Worm (Caenorhabditis elegans): ENCODE measurements around the gene K07F5.7.

Gene K07F5.7

DNA sequence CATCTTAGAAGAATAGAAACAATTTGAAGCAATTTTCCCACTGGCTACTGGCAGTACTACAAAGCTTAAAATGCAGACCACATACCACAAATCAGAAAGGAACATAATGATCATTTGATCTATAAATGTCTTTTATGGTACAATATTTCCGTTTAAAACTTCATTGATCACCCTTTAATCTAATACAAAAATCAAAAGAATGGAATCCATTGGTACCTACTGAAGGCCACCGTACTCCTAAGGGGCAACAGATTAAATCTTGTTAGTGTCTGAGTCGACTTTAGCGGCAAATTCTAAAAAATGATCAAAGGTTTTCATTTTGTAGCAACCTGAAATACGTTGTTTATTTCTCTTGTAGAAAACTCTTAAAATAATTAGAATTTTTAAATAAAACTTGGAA lies 24.2 kb upstream of the K07F5.7 start:
- TF ChIP-seq sma-9 (GFP tag; optimal IDR thresholded peaks at IDR 0.05) = peak; percentile 9
- no peak for TF ChIP-seq sma-9 (tag; optimal IDR thresholded peaks at IDR 0.05)
- no peak for TF ChIP-seq lin-13 (GFP tag; optimal IDR thresholded peaks at IDR 0.05)
- no peak for TF ChIP-seq alr-1 (tag; optimal IDR thresholded peaks at IDR 0.05)
- TF ChIP-seq mdl-1 (tag; optimal IDR thresholded peaks at IDR 0.05) = no peak
- no peak for TF ChIP-seq C34F6.9 (tag; optimal IDR thresholded peaks at IDR 0.05)
- no peak for TF ChIP-seq zag-1 (tag; optimal IDR thresholded peaks at IDR 0.05)
- TF ChIP-seq F13H6.1 (tag; optimal IDR thresholded peaks at IDR 0.05) = no peak
- no peak for TF ChIP-seq Y55F3AM.14 (GFP tag; optimal IDR thresholded peaks at IDR 0.05)
- TF ChIP-seq nhr-25 (tag; optimal IDR thresholded peaks at IDR 0.05) = peak; percentile 53
- TF ChIP-seq lin-39 (tag; optimal IDR thresholded peaks at IDR 0.05) = no peak
- TF ChIP-seq skn-1 (tag; optimal IDR thresholded peaks at IDR 0.05) = no peak
- TF ChIP-seq unc-39 (tag; optimal IDR thresholded peaks at IDR 0.05) = no peak
- TF ChIP-seq unc-62 (GFP tag; optimal IDR thresholded peaks at IDR 0.05) = no peak
- TF ChIP-seq nhr-10 (tag; optimal IDR thresholded peaks at IDR 0.05) = no peak

DNA sequence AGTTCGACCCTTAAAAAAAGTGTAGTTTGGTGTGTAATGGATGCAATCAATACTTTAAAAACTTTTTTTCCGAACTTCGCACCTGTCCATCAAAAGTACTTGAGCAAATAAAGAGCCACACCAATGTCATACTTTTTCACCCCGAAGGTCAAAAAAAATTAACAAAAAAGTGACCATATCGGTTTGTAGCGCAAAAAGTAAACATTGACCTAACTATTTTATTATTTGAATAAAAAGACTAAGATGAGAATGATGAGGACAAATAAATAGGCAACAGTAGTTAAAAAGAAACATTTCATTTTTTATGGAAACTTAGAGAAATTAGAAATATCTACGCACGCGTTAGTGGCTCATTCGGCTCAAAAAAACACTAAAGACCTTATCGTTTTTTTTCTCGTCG lies 21.4 kb upstream of the K07F5.7 start:
- no peak for TF ChIP-seq gmeb-1 (tag; optimal IDR thresholded peaks at IDR 0.05)
- TF ChIP-seq sem-4 (tag; optimal IDR thresholded peaks at IDR 0.05) = no peak
- no peak for TF ChIP-seq ceh-16 (tag; optimal IDR thresholded peaks at IDR 0.05)
- TF ChIP-seq peb-1 (tag; optimal IDR thresholded peaks at IDR 0.05) = no peak
- TF ChIP-seq alr-1 (tag; optimal IDR thresholded peaks at IDR 0.05) = no peak
- no peak for TF ChIP-seq crh-2 (tag; optimal IDR thresholded peaks at IDR 0.05)
- TF ChIP-seq sma-9 (GFP tag; optimal IDR thresholded peaks at IDR 0.05) = no peak
- no peak for TF ChIP-seq sma-9 (tag; optimal IDR thresholded peaks at IDR 0.05)
- no peak for TF ChIP-seq mbf-1 (tag; optimal IDR thresholded peaks at IDR 0.05)
- no peak for TF ChIP-seq sma-3 (GFP tag; optimal IDR thresholded peaks at IDR 0.05)
- no peak for TF ChIP-seq nhr-237 (tag; optimal IDR thresholded peaks at IDR 0.05)
- TF ChIP-seq nhr-11 (tag; optimal IDR thresholded peaks at IDR 0.05) = no peak
- TF ChIP-seq elt-1 (tag; optimal IDR thresholded peaks at IDR 0.05) = no peak
- no peak for TF ChIP-seq unc-39 (tag; optimal IDR thresholded peaks at IDR 0.05)

DNA sequence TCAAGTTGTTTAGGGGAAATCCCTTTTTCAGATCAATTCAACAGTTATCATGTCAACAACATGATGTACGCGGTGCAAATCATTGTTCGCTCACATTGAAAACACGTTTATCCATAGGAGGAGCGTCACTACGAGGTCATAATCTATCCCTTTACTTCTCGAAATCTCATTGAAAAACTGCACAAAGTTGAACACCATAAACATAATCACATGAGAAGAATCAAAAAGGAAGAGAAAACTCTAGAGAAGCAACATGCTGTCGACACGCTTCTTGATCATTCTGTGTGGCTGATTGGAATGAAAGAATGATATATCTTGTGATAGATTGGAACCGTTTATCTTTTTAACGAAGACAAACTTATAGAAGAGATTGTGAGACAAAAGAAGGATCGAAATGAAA lies 19.9 kb upstream of the K07F5.7 start:
- TF ChIP-seq lsy-2 (tag; optimal IDR thresholded peaks at IDR 0.05) (peak in 1 of 2 experiments; percentile 68), nhr-23 (tag; optimal IDR thresholded peaks at IDR 0.05) (no peak), elt-1 (tag; optimal IDR thresholded peaks at IDR 0.05) (no peak), mab-5 (tag; optimal IDR thresholded peaks at IDR 0.05) (no peak), crh-2 (tag; optimal IDR thresholded peaks at IDR 0.05) (peak; percentile 49), ztf-4 (tag; optimal IDR thresholded peaks at IDR 0.05) (peak; percentile 18), fos-1 (tag; optimal IDR thresholded peaks at IDR 0.05) (peak; percentile 42), egl-27 (tag; optimal IDR thresholded peaks at IDR 0.05) (peak; percentile 48), nhr-25 (tag; optimal IDR thresholded peaks at IDR 0.05) (peak; percentile 97), sma-3 (GFP tag; optimal IDR thresholded peaks at IDR 0.05) (peak; percentile 96), gmeb-1 (tag; optimal IDR thresholded peaks at IDR 0.05) (peak; percentile 59), mdl-1 (tag; optimal IDR thresholded peaks at IDR 0.05) (peak in 1 of 2 experiments; percentile 77), lin-39 (tag; optimal IDR thresholded peaks at IDR 0.05) (no peak), mbf-1 (tag; optimal IDR thresholded peaks at IDR 0.05) (no peak), nhr-6 (tag; optimal IDR thresholded peaks at IDR 0.05) (peak; percentile 52), nhr-21 (tag; optimal IDR thresholded peaks at IDR 0.05) (peak; percentile 99), snpc-4 (tag; optimal IDR thresholded peaks at IDR 0.05) (no peak), skn-1 (tag; optimal IDR thresholded peaks at IDR 0.05) (no peak), sma-9 (GFP tag; optimal IDR thresholded peaks at IDR 0.05) (peak; percentile 98), sma-9 (tag; optimal IDR thresholded peaks at IDR 0.05) (no peak), nhr-129 (tag; optimal IDR thresholded peaks at IDR 0.05) (peak; percentile 63), blmp-1 (tag; optimal IDR thresholded peaks at IDR 0.05; ENCODE audit: insufficient read depth) (peak; percentile 91), F13H6.1 (tag; optimal IDR thresholded peaks at IDR 0.05) (peak; percentile 33), nhr-10 (tag; optimal IDR thresholded peaks at IDR 0.05) (no peak)

DNA sequence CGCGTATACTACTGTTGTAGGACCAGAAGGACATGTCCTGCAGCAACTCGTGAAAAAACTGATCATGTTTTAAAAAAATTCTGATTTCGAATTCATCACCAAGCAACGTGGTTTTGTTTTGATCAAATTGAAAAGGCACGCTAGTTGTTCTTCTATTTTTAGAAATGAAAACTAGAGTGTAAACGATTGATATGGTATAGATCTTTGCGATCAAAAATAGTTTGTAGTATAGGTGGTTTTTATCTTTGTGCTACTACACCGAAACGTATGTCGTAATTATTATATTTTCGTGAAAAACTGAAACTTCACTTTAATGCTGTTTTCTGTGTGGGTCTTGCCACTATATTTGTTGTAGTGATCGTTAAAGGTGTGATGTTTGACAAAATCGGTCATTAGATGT lies 18.9 kb upstream of the K07F5.7 start:
- TF ChIP-seq aly-2 (tag; optimal IDR thresholded peaks at IDR 0.05) (no peak), nhr-23 (tag; optimal IDR thresholded peaks at IDR 0.05) (no peak), ceh-82 (tag; optimal IDR thresholded peaks at IDR 0.05) (no peak), crh-2 (tag; optimal IDR thresholded peaks at IDR 0.05) (no peak), nhr-237 (tag; optimal IDR thresholded peaks at IDR 0.05) (no peak), unc-62 (GFP tag; optimal IDR thresholded peaks at IDR 0.05) (no peak), nhr-129 (tag; optimal IDR thresholded peaks at IDR 0.05) (no peak), dmd-4 (tag; optimal IDR thresholded peaks at IDR 0.05) (no peak), ceh-16 (tag; optimal IDR thresholded peaks at IDR 0.05) (no peak), sma-3 (GFP tag; optimal IDR thresholded peaks at IDR 0.05) (no peak), elt-1 (tag; optimal IDR thresholded peaks at IDR 0.05) (no peak), peb-1 (tag; optimal IDR thresholded peaks at IDR 0.05) (no peak), zag-1 (tag; optimal IDR thresholded peaks at IDR 0.05) (no peak), mbf-1 (tag; optimal IDR thresholded peaks at IDR 0.05) (no peak), ama-1 (optimal IDR thresholded peaks at IDR 0.05) (no peak), C34F6.9 (tag; optimal IDR thresholded peaks at IDR 0.05) (no peak), elt-3 (tag; optimal IDR thresholded peaks at IDR 0.05) (no peak), sma-9 (GFP tag; optimal IDR thresholded peaks at IDR 0.05) (no peak), sma-9 (tag; optimal IDR thresholded peaks at IDR 0.05) (no peak), mab-5 (tag; optimal IDR thresholded peaks at IDR 0.05) (no peak), ZK546.5 (tag; optimal IDR thresholded peaks at IDR 0.05) (no peak)
